Worm (Caenorhabditis elegans) whole organism, young adult: Measurements from ENCODE around the gene col-151.

ENCODE experiments used
- F10E7.11 ChIP-seq: sonication (generic microtip); optimal IDR thresholded peaks from 2 replicates; lab custom pipeline; 2017; ENCODE audit warnings: mild to moderate bottlenecking, missing genetic modification characterization, moderate library complexity, missing compliant biosample characterization
- F22D6.2 ChIP-seq: sonication (generic microtip); optimal IDR thresholded peaks from 2 replicates; lab custom pipeline; 2016; ENCODE audit warnings: mild to moderate bottlenecking, missing genetic modification characterization, missing compliant biosample characterization
- F55B11.4 ChIP-seq: sonication (generic microtip); optimal IDR thresholded peaks from 2 replicates; lab custom pipeline; 2016; ENCODE audit warnings: missing compliant biosample characterization, missing genetic modification characterization, borderline replicate concordance; ENCODE audit not compliant: insufficient read depth
- T26A5.8 ChIP-seq: sonication (generic microtip); optimal IDR thresholded peaks from 2 replicates; lab custom pipeline; 2016; ENCODE audit warnings: missing genetic modification characterization, missing compliant biosample characterization
- ceh-91 ChIP-seq: fragments of 200-800 bp; sonication (Bioruptor generic); IDR thresholded peaks from 2 replicates; pipeline ENCODE4 v1.3.6; 2022; ENCODE audit warnings: missing genetic modification reagents, missing genetic modification characterization, missing compliant biosample characterization
- egl-44 ChIP-seq: fragments of 200-800 bp; sonication (Bioruptor generic); IDR thresholded peaks from 2 replicates; pipeline ENCODE4 v1.3.6; 2022; ENCODE audit warnings: missing genetic modification reagents, missing genetic modification characterization, missing compliant biosample characterization
- rec-8 ChIP-seq, 2 experiments: sonication (generic microtip); optimal IDR thresholded peaks; 2 replicates each; lab custom pipeline; 2016; ENCODE audit warnings: mild to moderate bottlenecking in 2 of 2, missing genetic modification characterization in 2 of 2, missing genetic modification reagents in 2 of 2, missing genotype in 2 of 2, missing biosample characterization in 1 of 2, missing compliant biosample characterization in 1 of 2, moderate library complexity in 1 of 2
- somi-1 ChIP-seq: fragments of 200-800 bp; sonication (Bioruptor generic); optimal IDR thresholded peaks from 2 replicates; lab custom pipeline; 2018; ENCODE audit warnings: mild to moderate bottlenecking, missing genetic modification characterization, missing compliant biosample characterization
- ztf-25 ChIP-seq: fragments of 200-800 bp; sonication (Bioruptor generic); IDR thresholded peaks from 2 replicates; pipeline ENCODE4 v1.3.6; 2022; ENCODE audit warnings: missing genetic modification reagents, missing genetic modification characterization, missing compliant biosample characterization
- ztf-3 ChIP-seq: fragments of 200-800 bp; sonication (Bioruptor generic); optimal IDR thresholded peaks from 2 replicates; lab custom pipeline; 2018; ENCODE audit warnings: mild to moderate bottlenecking, missing genetic modification characterization, missing compliant biosample characterization

DNA sequence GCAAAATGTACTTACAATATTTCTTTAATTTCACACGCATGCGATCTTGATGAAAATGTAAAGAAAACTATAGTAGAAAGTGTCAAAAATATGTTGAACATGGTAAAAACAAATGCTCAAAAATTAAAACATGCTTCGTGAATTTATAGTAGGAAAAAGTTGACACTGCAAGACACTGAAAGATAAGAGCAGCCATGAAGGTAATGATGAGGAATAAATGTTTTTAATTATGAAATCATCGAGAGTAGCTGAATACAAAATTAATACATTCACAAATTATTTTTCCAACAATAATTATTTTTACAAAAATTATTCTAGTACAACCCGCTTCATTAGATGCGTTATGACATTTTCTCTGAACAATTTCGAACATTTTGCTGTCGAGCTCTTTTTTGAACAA, 21.9 kb upstream of the col-151 start, which contains the start of gene F15H10.10:
- TF ChIP-seq somi-1 (no peak), rec-8 (tag; optimal IDR thresholded peaks at IDR 0.05; lab: Kevin White, UChicago) (no peak), F10E7.11 (no peak), T26A5.8 (tag; lab: Kevin White, UChicago) (no peak), ceh-91 (GFP tag; lab: Robert Waterston, UW) (no peak), egl-44 (GFP tag; lab: Robert Waterston, UW) (no peak), F55B11.4 (tag; lab: Kevin White, UChicago) (no peak), F22D6.2 (tag; lab: Kevin White, UChicago) (no peak), ztf-25 (GFP tag; lab: Robert Waterston, UW) (no peak), ztf-3 (GFP tag; lab: Kevin White, UChicago) (no peak)
